Worm (Caenorhabditis elegans): ENCODE data around the gene D1046.2.

DNA sequence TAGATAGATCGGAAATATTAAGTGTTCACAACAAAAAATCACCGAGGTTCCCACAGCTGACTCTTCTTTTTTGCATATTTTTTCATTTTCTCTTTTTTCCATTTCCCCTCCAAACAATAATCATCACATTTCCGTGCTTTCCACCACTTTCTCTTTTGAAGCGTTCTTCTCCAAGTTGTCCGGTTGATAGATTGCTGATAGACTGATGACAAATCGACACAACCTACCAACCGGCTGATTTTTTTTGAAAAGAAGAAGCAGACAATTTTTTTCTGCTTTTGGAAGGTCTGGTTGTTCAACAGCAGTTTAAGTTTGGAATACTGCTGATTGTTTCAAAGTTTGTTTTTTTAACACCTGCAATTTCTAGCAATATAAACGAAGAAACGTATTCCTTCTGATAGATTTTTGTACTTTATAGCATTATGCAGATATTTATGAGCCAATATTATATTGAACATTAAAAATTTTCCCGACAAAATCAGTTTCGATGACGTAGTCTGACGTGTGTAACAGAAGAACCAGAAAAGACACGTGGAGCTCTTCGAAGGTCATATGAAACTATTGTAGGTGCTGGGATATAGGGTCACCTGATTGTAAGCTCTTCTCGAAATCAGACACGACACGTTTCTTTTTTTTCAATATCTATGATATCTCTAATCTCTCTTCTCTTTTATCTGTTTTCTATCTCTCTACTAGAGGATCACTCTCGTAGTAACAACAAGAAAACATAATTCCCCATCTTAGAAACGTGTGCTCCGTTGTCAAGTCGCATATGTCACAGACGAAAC, 48.9 kb upstream of the D1046.2 start:
- TF ChIP-seq nhr-120 (GFP tag; IDR thresholded peaks at IDR 0.05): no peak
- TF ChIP-seq ama-1 (optimal IDR thresholded peaks at IDR 0.05): no peak
- no peak for TF ChIP-seq ama-1 (GFP tag; optimal IDR thresholded peaks at IDR 0.05)
- no peak for TF ChIP-seq nfyb-1 (GFP tag; IDR thresholded peaks at IDR 0.05)
- no peak for TF ChIP-seq aptf-2 (GFP tag; conservative IDR thresholded peaks at IDR 0.05)
- TF ChIP-seq cebp-1 (GFP tag; IDR thresholded peaks at IDR 0.05): no peak
- no peak for TF ChIP-seq cebp-1 (tag; optimal IDR thresholded peaks at IDR 0.05)
- TF ChIP-seq akir-1 (GFP tag; optimal IDR thresholded peaks at IDR 0.05): no peak
- no peak for TF ChIP-seq egl-44 (GFP tag; IDR thresholded peaks at IDR 0.05)
- TF ChIP-seq Y95B8A.8 (GFP tag; IDR thresholded peaks at IDR 0.05): no peak
- no peak for TF ChIP-seq Y56A3A.18 (GFP tag; IDR thresholded peaks at IDR 0.05)
- TF ChIP-seq lin-35 (GFP tag; optimal IDR thresholded peaks at IDR 0.05): no peak
- no peak for TF ChIP-seq B0035.1 (tag; optimal IDR thresholded peaks at IDR 0.05)
- TF ChIP-seq nfya-1 (tag; optimal IDR thresholded peaks at IDR 0.05; ENCODE audit: borderline replicate concordance, insufficient read depth): no peak
